Fruit fly (Drosophila melanogaster) whole organism, prepupa: ENCODE measurements around the gene CG7631.

Experiments used
- Blimp-1 ChIP-seq: fragments of 200-800 bp; sonication (Bioruptor generic); optimal IDR thresholded peaks from 3 replicates; lab custom pipeline; 2017; ENCODE audit warnings: missing biosample characterization, missing genetic modification characterization, mild to moderate bottlenecking, moderate library complexity, missing genetic modification reagents
- CG10669 ChIP-seq: fragments of 200-800 bp; sonication (Bioruptor generic); optimal IDR thresholded peaks from 3 replicates; lab custom pipeline; 2018; ENCODE audit warnings: missing biosample characterization, mild to moderate bottlenecking, missing genetic modification characterization, moderate library complexity
- CG11294 ChIP-seq: fragments of 200-800 bp; sonication (Bioruptor generic); IDR thresholded peaks from 2 replicates; pipeline ENCODE4 v1.3.6; 2022; ENCODE audit warnings: missing biosample characterization, missing genetic modification characterization
- CG11902 ChIP-seq: fragments of 200-800 bp; sonication (Bioruptor generic); optimal IDR thresholded peaks from 3 replicates; lab custom pipeline; 2016; ENCODE audit warnings: missing biosample characterization, missing genetic modification characterization
- CG15336 ChIP-seq: fragments of 200-800 bp; sonication (Bioruptor generic); IDR thresholded peaks from 2 replicates; pipeline ENCODE4 v1.3.6; 2022; ENCODE audit warnings: missing biosample characterization, missing genetic modification characterization
- CG1621 ChIP-seq: fragments of 200-800 bp; sonication (Bioruptor generic); optimal IDR thresholded peaks from 3 replicates; lab custom pipeline; 2018; ENCODE audit warnings: missing biosample characterization, mild to moderate bottlenecking, missing genetic modification characterization
- CG3032 ChIP-seq: fragments of 200-800 bp; optimal IDR thresholded peaks from 2 replicates; lab custom pipeline; 2019; ENCODE audit warnings: missing biosample characterization, mild to moderate bottlenecking, missing genetic modification characterization, moderate library complexity
- CG31627 ChIP-seq: fragments of 200-800 bp; sonication (Bioruptor generic); optimal IDR thresholded peaks from 3 replicates; lab custom pipeline; 2016; ENCODE audit warnings: missing biosample characterization, missing genetic modification characterization
- CG32006 ChIP-seq: fragments of 200-800 bp; sonication (Bioruptor generic); optimal IDR thresholded peaks from 3 replicates; lab custom pipeline; 2017; ENCODE audit warnings: missing biosample characterization, mild to moderate bottlenecking, missing genetic modification characterization
- CG34406 ChIP-seq: fragments of 200-800 bp; sonication (Bioruptor generic); optimal IDR thresholded peaks from 3 replicates; lab custom pipeline; 2016; ENCODE audit warnings: missing biosample characterization, missing genetic modification characterization
- CG3919 ChIP-seq: fragments of 200-800 bp; sonication (Bioruptor generic); optimal IDR thresholded peaks from 3 replicates; lab custom pipeline; 2016; ENCODE audit warnings: missing biosample characterization, missing genetic modification characterization
- CG4318 ChIP-seq: fragments of 200-800 bp; sonication (Bioruptor generic); optimal IDR thresholded peaks from 3 replicates; lab custom pipeline; 2017; ENCODE audit warnings: missing biosample characterization, mild to moderate bottlenecking, missing genetic modification characterization
- CG6163 ChIP-seq: fragments of 200-800 bp; sonication (Bioruptor generic); IDR thresholded peaks from 3 replicates; pipeline ENCODE4 v1.3.6; 2022; ENCODE audit warnings: missing biosample characterization, missing genetic modification characterization
- CG6276 ChIP-seq: fragments of 200-800 bp; sonication (Bioruptor generic); optimal IDR thresholded peaks from 2 replicates; lab custom pipeline; 2017; ENCODE audit warnings: missing biosample characterization, mild to moderate bottlenecking, missing genetic modification characterization
- CG6808 ChIP-seq: fragments of 200-800 bp; sonication (Bioruptor generic); optimal IDR thresholded peaks from 3 replicates; lab custom pipeline; 2017; ENCODE audit warnings: missing biosample characterization, missing genetic modification characterization, mild to moderate bottlenecking, moderate library complexity, missing genetic modification reagents
- CG6854 ChIP-seq: fragments of 200-800 bp; sonication (Bioruptor generic); optimal IDR thresholded peaks from 2 replicates; lab custom pipeline; 2017; ENCODE audit warnings: missing biosample characterization, mild to moderate bottlenecking, missing genetic modification characterization
- CG7368 ChIP-seq: fragments of 200-800 bp; sonication (Bioruptor generic); optimal IDR thresholded peaks from 3 replicates; lab custom pipeline; 2016; ENCODE audit warnings: missing biosample characterization, missing genetic modification characterization
- CG8119 ChIP-seq: fragments of 200-800 bp; sonication (Bioruptor generic); IDR thresholded peaks from 3 replicates; pipeline ENCODE4 v1.3.6; 2022; ENCODE audit warnings: missing biosample characterization, missing genetic modification characterization
- CG8319 ChIP-seq: fragments of 200-800 bp; sonication (Bioruptor generic); optimal IDR thresholded peaks from 3 replicates; lab custom pipeline; 2016; ENCODE audit warnings: missing biosample characterization, missing genetic modification characterization
- CG9139 ChIP-seq: fragments of 200-800 bp; sonication (Bioruptor generic); optimal IDR thresholded peaks from 3 replicates; lab custom pipeline; 2017; ENCODE audit warnings: missing biosample characterization, mild to moderate bottlenecking, missing genetic modification characterization
- Eip75B ChIP-seq: fragments of 200-800 bp; sonication (Bioruptor generic); optimal IDR thresholded peaks from 3 replicates; lab custom pipeline; 2016; ENCODE audit warnings: missing biosample characterization, missing genetic modification characterization
- Ets21C ChIP-seq: fragments of 200-800 bp; sonication (Bioruptor generic); optimal IDR thresholded peaks from 3 replicates; lab custom pipeline; 2016; ENCODE audit warnings: missing biosample characterization, missing genetic modification characterization
- Gug ChIP-seq: fragments of 200-800 bp; sonication (Bioruptor generic); IDR thresholded peaks from 2 replicates; pipeline ENCODE4 v1.3.6; 2022; ENCODE audit warnings: missing biosample characterization, missing genetic modification characterization
- Hr39 ChIP-seq: fragments of 200-800 bp; sonication (Bioruptor generic); optimal IDR thresholded peaks from 2 replicates; lab custom pipeline; 2016; ENCODE audit warnings: missing biosample characterization, missing genetic modification characterization
- Hr4 ChIP-seq: fragments of 200-800 bp; sonication (Bioruptor generic); optimal IDR thresholded peaks from 3 replicates; lab custom pipeline; 2016; ENCODE audit warnings: missing biosample characterization, missing genetic modification characterization
- Lpt ChIP-seq: fragments of 200-800 bp; sonication (Bioruptor generic); optimal IDR thresholded peaks from 3 replicates; lab custom pipeline; 2016; ENCODE audit warnings: missing biosample characterization, missing genetic modification characterization
- Met ChIP-seq: fragments of 200-800 bp; sonication (Bioruptor generic); optimal IDR thresholded peaks from 3 replicates; lab custom pipeline; 2016; ENCODE audit warnings: missing biosample characterization, missing genetic modification characterization
- OdsH ChIP-seq: fragments of 200-800 bp; sonication (Bioruptor generic); optimal IDR thresholded peaks from 3 replicates; lab custom pipeline; 2016; ENCODE audit warnings: missing biosample characterization, missing genetic modification characterization
- Smox ChIP-seq: fragments of 200-800 bp; sonication (Bioruptor generic); optimal IDR thresholded peaks from 3 replicates; lab custom pipeline; 2016; ENCODE audit warnings: missing biosample characterization, missing genetic modification characterization
- Sox14 ChIP-seq: fragments of 200-800 bp; sonication (Bioruptor generic); optimal IDR thresholded peaks from 3 replicates; lab custom pipeline; 2016; ENCODE audit warnings: missing biosample characterization, missing genetic modification characterization
- Sox15 ChIP-seq: fragments of 200-800 bp; sonication (Bioruptor generic); optimal IDR thresholded peaks from 3 replicates; lab custom pipeline; 2016; ENCODE audit warnings: missing biosample characterization, missing genetic modification characterization
- achi ChIP-seq: fragments of 200-800 bp; sonication (Bioruptor generic); optimal IDR thresholded peaks from 3 replicates; lab custom pipeline; 2016; ENCODE audit warnings: missing biosample characterization, missing genetic modification characterization
- cyc ChIP-seq: fragments of 200-800 bp; sonication (Bioruptor generic); optimal IDR thresholded peaks from 3 replicates; lab custom pipeline; 2016; ENCODE audit warnings: missing biosample characterization, missing genetic modification characterization
- dac ChIP-seq: fragments of 200-800 bp; sonication (Bioruptor generic); optimal IDR thresholded peaks from 2 replicates; lab custom pipeline; 2017; ENCODE audit warnings: missing biosample characterization, mild to moderate bottlenecking, missing genetic modification characterization
- dsx ChIP-seq: fragments of 200-800 bp; optimal IDR thresholded peaks from 3 replicates; lab custom pipeline; 2019; ENCODE audit warnings: missing biosample characterization, mild to moderate bottlenecking, missing genetic modification characterization, moderate library complexity; ENCODE audit not compliant: poor library complexity, severe bottlenecking
- eg ChIP-seq: fragments of 200-800 bp; sonication (Bioruptor generic); IDR thresholded peaks from 3 replicates; pipeline ENCODE4 v1.3.6; 2022; ENCODE audit warnings: missing biosample characterization, missing genetic modification characterization
- esn ChIP-seq: fragments of 200-800 bp; sonication (Bioruptor generic); optimal IDR thresholded peaks from 2 replicates; lab custom pipeline; 2016; ENCODE audit warnings: missing biosample characterization, mild to moderate bottlenecking, missing genetic modification characterization, moderate library complexity
- fd59A ChIP-seq: fragments of 200-800 bp; sonication (Bioruptor generic); optimal IDR thresholded peaks from 2 replicates; lab custom pipeline; 2017; ENCODE audit warnings: missing biosample characterization, mild to moderate bottlenecking, missing genetic modification characterization, missing genetic modification reagents
- fd85E ChIP-seq: fragments of 200-800 bp; sonication (Bioruptor generic); optimal IDR thresholded peaks from 3 replicates; lab custom pipeline; 2016; ENCODE audit warnings: missing biosample characterization, missing genetic modification characterization
- fkh ChIP-seq: fragments of 200-800 bp; sonication (Bioruptor generic); optimal IDR thresholded peaks from 3 replicates; lab custom pipeline; 2017; ENCODE audit warnings: missing biosample characterization, mild to moderate bottlenecking, missing genetic modification characterization, moderate library complexity
- lz ChIP-seq: fragments of 200-800 bp; sonication (Bioruptor generic); optimal IDR thresholded peaks from 3 replicates; lab custom pipeline; 2016; ENCODE audit warnings: missing biosample characterization, missing genetic modification characterization
- net ChIP-seq: fragments of 200-800 bp; sonication (Bioruptor generic); optimal IDR thresholded peaks from 3 replicates; lab custom pipeline; 2016; ENCODE audit warnings: missing biosample characterization, missing genetic modification characterization
- pdm3 ChIP-seq: fragments of 200-800 bp; sonication (Bioruptor generic); optimal IDR thresholded peaks from 3 replicates; lab custom pipeline; 2016; ENCODE audit warnings: missing biosample characterization, missing genetic modification characterization
- salr ChIP-seq, 2 experiments: fragments of 200-800 bp; sonication (Bioruptor generic); optimal IDR thresholded peaks; 3 replicates each; lab custom pipeline; 2016 to 2018; ENCODE audit warnings: missing biosample characterization in 2 of 2, missing genetic modification characterization in 2 of 2, mild to moderate bottlenecking in 1 of 2
- spab ChIP-seq: fragments of 200-800 bp; sonication (Bioruptor generic); optimal IDR thresholded peaks from 2 replicates; lab custom pipeline; 2017; ENCODE audit warnings: missing biosample characterization, mild to moderate bottlenecking, missing genetic modification characterization, missing genetic modification reagents
- ss ChIP-seq, 2 experiments: fragments of 200-800 bp; sonication (Bioruptor generic); optimal IDR thresholded peaks; 2 replicates in 1 of 2; 3 replicates in 1 of 2; lab custom pipeline; 2017 to 2018; ENCODE audit warnings: mild to moderate bottlenecking in 2 of 2, missing biosample characterization in 2 of 2, missing genetic modification characterization in 2 of 2, moderate library complexity in 1 of 2
- topi ChIP-seq: fragments of 200-800 bp; sonication (Bioruptor generic); optimal IDR thresholded peaks from 3 replicates; lab custom pipeline; 2016; ENCODE audit warnings: missing biosample characterization, missing genetic modification characterization
- vri ChIP-seq: fragments of 200-800 bp; sonication (Bioruptor generic); optimal IDR thresholded peaks from 3 replicates; lab custom pipeline; 2016; ENCODE audit warnings: missing biosample characterization, mild to moderate bottlenecking, missing genetic modification characterization

CG7631 gene

dm6 chr2L:15641668-15642067 lies 13.2 kb downstream of the CG7631 start:
- TF ChIP-seq Smox (GFP tag; lab: Kevin White, UChicago), result no peak
- no peak for TF ChIP-seq CG3919 (GFP tag; lab: Kevin White, UChicago)
- TF ChIP-seq Hr39 (GFP tag; lab: Kevin White, UChicago), result no peak
- no peak for TF ChIP-seq CG3032 (tag; lab: Kevin White, UChicago)
- no peak for TF ChIP-seq topi (GFP tag; lab: Kevin White, UChicago)
- TF ChIP-seq CG7368 (GFP tag; lab: Kevin White, UChicago), result no peak
- no peak for TF ChIP-seq Sox15
- no peak for TF ChIP-seq fkh
- TF ChIP-seq CG6808, result no peak
- TF ChIP-seq net (GFP tag; lab: Kevin White, UChicago), result no peak
- no peak for TF ChIP-seq achi
- TF ChIP-seq OdsH (GFP tag; lab: Kevin White, UChicago), result no peak
- TF ChIP-seq esn (GFP tag; lab: Kevin White, UChicago), result no peak
- TF ChIP-seq lz, result no peak
- TF ChIP-seq salr (GFP tag; optimal IDR thresholded peaks at IDR 0.05; lab: Kevin White, UChicago), result no peak
- TF ChIP-seq CG6276 (GFP tag; lab: Kevin White, UChicago), result no peak
- TF ChIP-seq CG1621 (tag; lab: Kevin White, UChicago), result no peak
- TF ChIP-seq Ets21C (GFP tag; lab: Kevin White, UChicago), result no peak
- TF ChIP-seq fd85E (GFP tag; lab: Kevin White, UChicago), result no peak
- TF ChIP-seq eg (GFP tag; lab: Robert Waterston, UW), result no peak

dm6 chr2L:15643791-15644190 lies 15.3 kb downstream of the CG7631 start:
- no peak for TF ChIP-seq CG8119 (GFP tag; lab: Robert Waterston, UW)
- peak; percentile 39 for TF ChIP-seq lz
- TF ChIP-seq CG11294 (GFP tag; lab: Robert Waterston, UW), result no peak
- TF ChIP-seq Hr4 (GFP tag; lab: Kevin White, UChicago), result no peak
- no peak for TF ChIP-seq CG32006 (GFP tag; lab: Kevin White, UChicago)
- TF ChIP-seq CG6163 (GFP tag; lab: Robert Waterston, UW), result no peak
- TF ChIP-seq Sox15, result no peak
- TF ChIP-seq CG1621 (tag; lab: Kevin White, UChicago), result no peak
- TF ChIP-seq Ets21C (GFP tag; lab: Kevin White, UChicago), result no peak
- no peak for TF ChIP-seq fd59A (GFP tag; lab: Kevin White, UChicago)
- no peak for TF ChIP-seq Smox (GFP tag; lab: Kevin White, UChicago)
- no peak for TF ChIP-seq Lpt (GFP tag; lab: Kevin White, UChicago)
- TF ChIP-seq Sox14 (GFP tag; lab: Kevin White, UChicago), result no peak
- TF ChIP-seq spab (GFP tag; lab: Kevin White, UChicago), result no peak
- no peak for TF ChIP-seq CG10669 (GFP tag; lab: Kevin White, UChicago)
- peak; percentile 24 for TF ChIP-seq cyc (GFP tag; lab: Kevin White, UChicago)
- TF ChIP-seq ss (GFP tag; optimal IDR thresholded peaks at IDR 0.05; lab: Kevin White, UChicago), result no peak
- TF ChIP-seq fd85E (GFP tag; lab: Kevin White, UChicago), result no peak
- no peak for TF ChIP-seq vri (GFP tag; lab: Kevin White, UChicago)
- no peak for TF ChIP-seq Blimp-1 (GFP tag; lab: Kevin White, UChicago)
- no peak for TF ChIP-seq salr (GFP tag; optimal IDR thresholded peaks at IDR 0.05; lab: Kevin White, UChicago)
- TF ChIP-seq esn (GFP tag; lab: Kevin White, UChicago), result no peak
- no peak for TF ChIP-seq CG15336
- TF ChIP-seq CG4318 (GFP tag; lab: Kevin White, UChicago), result no peak
- no peak for TF ChIP-seq CG11902 (GFP tag; lab: Kevin White, UChicago)
- TF ChIP-seq CG7368 (GFP tag; lab: Kevin White, UChicago), result no peak
- TF ChIP-seq fkh, result no peak
- no peak for TF ChIP-seq CG34406
- peak; percentile 37 for TF ChIP-seq CG31627 (GFP tag; lab: Kevin White, UChicago)
- TF ChIP-seq Met (GFP tag; lab: Kevin White, UChicago), result peak; percentile 6
- no peak for TF ChIP-seq CG6854 (GFP tag; lab: Kevin White, UChicago)
- TF ChIP-seq OdsH (GFP tag; lab: Kevin White, UChicago), result no peak
- no peak for TF ChIP-seq CG8319 (GFP tag; lab: Kevin White, UChicago)
- TF ChIP-seq CG9139 (GFP tag; lab: Kevin White, UChicago), result no peak
- TF ChIP-seq dsx, result no peak
- TF ChIP-seq CG3919 (GFP tag; lab: Kevin White, UChicago), result no peak
- TF ChIP-seq net (GFP tag; lab: Kevin White, UChicago), result no peak
- no peak for TF ChIP-seq dac (GFP tag; lab: Kevin White, UChicago)
- TF ChIP-seq pdm3 (GFP tag; lab: Kevin White, UChicago), result peak; percentile 15
- no peak for TF ChIP-seq CG6808
- TF ChIP-seq Eip75B (GFP tag; lab: Kevin White, UChicago), result no peak
- TF ChIP-seq Gug (GFP tag; lab: Robert Waterston, UW), result no peak
- peak; percentile 23 for TF ChIP-seq Hr39 (GFP tag; lab: Kevin White, UChicago)
- no peak for TF ChIP-seq eg (GFP tag; lab: Robert Waterston, UW)
